Fruit fly (Drosophila melanogaster) whole organism, embryonic: ENCODE results near the gene CG34353.

ENCODE experiments used
- ATbp ChIP-seq: fragments of 200-800 bp; sonication (Bioruptor generic); optimal IDR thresholded peaks from 2 replicates; lab custom pipeline; 2017; ENCODE audit warnings: missing biosample characterization, mild to moderate bottlenecking, missing genetic modification characterization, missing genetic modification reagents
- Abd-B ChIP-seq: fragments of 200-800 bp; sonication (Bioruptor generic); optimal IDR thresholded peaks from 2 replicates; lab custom pipeline; 2018; ENCODE audit warnings: missing biosample characterization, mild to moderate bottlenecking, missing genetic modification characterization, moderate library complexity
- Ada2b ChIP-seq: fragments of 200-800 bp; sonication (Bioruptor generic); IDR thresholded peaks from 2 replicates; pipeline ENCODE4 v1.3.6; 2022; ENCODE audit warnings: missing biosample characterization, missing genetic modification characterization
- CG10267 ChIP-seq: fragments of 200-800 bp; sonication (Bioruptor generic); optimal IDR thresholded peaks from 2 replicates; lab custom pipeline; 2018; ENCODE audit warnings: missing biosample characterization, mild to moderate bottlenecking, missing genetic modification characterization, moderate library complexity
- CG1233 ChIP-seq: fragments of 200-800 bp; sonication (Bioruptor generic); optimal IDR thresholded peaks from 4 replicates; lab custom pipeline; 2018; ENCODE audit warnings: missing biosample characterization, mild to moderate bottlenecking, missing genetic modification characterization
- CG12744 ChIP-seq: fragments of 200-800 bp; sonication (Bioruptor generic); optimal IDR thresholded peaks from 2 replicates; lab custom pipeline; 2016; ENCODE audit warnings: missing biosample characterization, missing genetic modification characterization
- CG15479 ChIP-seq: fragments of 200-800 bp; sonication (Bioruptor generic); optimal IDR thresholded peaks from 3 replicates; lab custom pipeline; 2019; ENCODE audit warnings: missing biosample characterization, mild to moderate bottlenecking, missing genetic modification characterization, moderate library complexity
- CG15514 ChIP-seq: fragments of 200-800 bp; sonication (Bioruptor generic); optimal IDR thresholded peaks from 3 replicates; lab custom pipeline; 2017; ENCODE audit warnings: missing biosample characterization, missing genetic modification characterization, mild to moderate bottlenecking, moderate library complexity, missing genetic modification reagents
- CG18262 ChIP-seq: fragments of 200-800 bp; optimal IDR thresholded peaks from 3 replicates; lab custom pipeline; 2019; ENCODE audit warnings: missing biosample characterization, mild to moderate bottlenecking, missing genetic modification characterization, moderate library complexity
- CG32772 ChIP-seq: fragments of 200-800 bp; sonication (Bioruptor generic); IDR thresholded peaks from 2 replicates; pipeline ENCODE4 v1.3.6; 2022; ENCODE audit warnings: missing biosample characterization, missing genetic modification characterization
- CG3281 ChIP-seq: fragments of 200-800 bp; sonication (Bioruptor generic); optimal IDR thresholded peaks from 3 replicates; lab custom pipeline; 2017; ENCODE audit warnings: missing biosample characterization, mild to moderate bottlenecking, missing genetic modification characterization
- CG33213 ChIP-seq: fragments of 200-800 bp; sonication (Bioruptor generic); optimal IDR thresholded peaks from 3 replicates; lab custom pipeline; 2016; ENCODE audit warnings: missing biosample characterization, missing genetic modification characterization
- CG4424 ChIP-seq: fragments of 200-800 bp; sonication (Bioruptor generic); optimal IDR thresholded peaks from 3 replicates; lab custom pipeline; 2016; ENCODE audit warnings: missing biosample characterization, missing genetic modification characterization
- CG6272 ChIP-seq: fragments of 200-800 bp; sonication (Bioruptor generic); IDR thresholded peaks from 2 replicates; pipeline ENCODE4 v1.3.6; 2022; ENCODE audit warnings: missing biosample characterization, missing genetic modification characterization
- CG6689 ChIP-seq: fragments of 200-800 bp; sonication (Bioruptor generic); IDR thresholded peaks from 2 replicates; pipeline ENCODE4 v1.3.6; 2022; ENCODE audit warnings: missing biosample characterization, missing genetic modification characterization
- CG7745 ChIP-seq: fragments of 200-800 bp; sonication (Bioruptor generic); optimal IDR thresholded peaks from 2 replicates; lab custom pipeline; 2018; ENCODE audit warnings: missing biosample characterization, mild to moderate bottlenecking, missing genetic modification characterization, moderate library complexity
- CHES-1-like ChIP-seq: fragments of 200-800 bp; sonication (Bioruptor generic); optimal IDR thresholded peaks from 2 replicates; lab custom pipeline; 2016; ENCODE audit warnings: missing biosample characterization, missing genetic modification characterization
- Dbx ChIP-seq: fragments of 200-800 bp; sonication (Bioruptor generic); IDR thresholded peaks from 3 replicates; pipeline ENCODE4 v1.3.6; 2022; ENCODE audit warnings: missing biosample characterization, missing genetic modification characterization
- Elba2 ChIP-seq: fragments of 200-800 bp; sonication (Bioruptor generic); optimal IDR thresholded peaks from 3 replicates; lab custom pipeline; 2016; ENCODE audit warnings: missing biosample characterization, missing genetic modification characterization
- HLH3B ChIP-seq: fragments of 200-800 bp; sonication (Bioruptor generic); IDR thresholded peaks from 2 replicates; pipeline ENCODE4 v1.3.6; 2022; ENCODE audit warnings: missing biosample characterization, missing genetic modification characterization
- HLHmδ ChIP-seq: fragments of 200-800 bp; sonication (Bioruptor generic); optimal IDR thresholded peaks from 2 replicates; lab custom pipeline; 2018; ENCODE audit warnings: missing biosample characterization, mild to moderate bottlenecking, missing genetic modification characterization, moderate library complexity
- MESR4 ChIP-seq: fragments of 200-800 bp; sonication (Bioruptor generic); optimal IDR thresholded peaks from 2 replicates; lab custom pipeline; 2018; ENCODE audit warnings: missing biosample characterization, mild to moderate bottlenecking, missing genetic modification characterization, moderate library complexity
- Meics ChIP-seq: fragments of 200-800 bp; sonication (Bioruptor generic); optimal IDR thresholded peaks from 2 replicates; lab custom pipeline; 2017; ENCODE audit warnings: missing biosample characterization, mild to moderate bottlenecking, missing genetic modification characterization
- NC2α ChIP-seq: fragments of 200-800 bp; sonication (Bioruptor generic); optimal IDR thresholded peaks from 2 replicates; lab custom pipeline; 2016; ENCODE audit warnings: missing biosample characterization, missing genetic modification characterization
- Oaz ChIP-seq: fragments of 200-800 bp; sonication (Bioruptor generic); IDR thresholded peaks from 2 replicates; pipeline ENCODE4 v1.3.6; 2022; ENCODE audit warnings: missing biosample characterization, missing genetic modification characterization
- Optix ChIP-seq: fragments of 200-800 bp; sonication (Bioruptor generic); IDR thresholded peaks from 3 replicates; pipeline ENCODE4 v1.3.6; 2022; ENCODE audit warnings: missing biosample characterization, missing genetic modification characterization
- Rfx ChIP-seq: fragments of 200-800 bp; sonication (Bioruptor generic); IDR thresholded peaks from 2 replicates; pipeline ENCODE4 v1.3.6; 2022; ENCODE audit warnings: missing biosample characterization, missing genetic modification characterization
- Sox100B ChIP-seq: fragments of 200-800 bp; sonication (Bioruptor generic); optimal IDR thresholded peaks from 3 replicates; lab custom pipeline; 2018; ENCODE audit warnings: missing biosample characterization, mild to moderate bottlenecking, missing genetic modification characterization
- Sox102F ChIP-seq: fragments of 200-800 bp; sonication (Bioruptor generic); optimal IDR thresholded peaks from 2 replicates; lab custom pipeline; 2018; ENCODE audit warnings: missing biosample characterization, mild to moderate bottlenecking, missing genetic modification characterization, moderate library complexity
- Sry-β ChIP-seq: fragments of 200-800 bp; sonication (Bioruptor generic); optimal IDR thresholded peaks from 2 replicates; lab custom pipeline; 2018; ENCODE audit warnings: missing biosample characterization, mild to moderate bottlenecking, missing genetic modification characterization, moderate library complexity
- Xbp1 ChIP-seq: fragments of 200-800 bp; sonication (Bioruptor generic); optimal IDR thresholded peaks from 3 replicates; lab custom pipeline; 2016; ENCODE audit warnings: missing biosample characterization, mild to moderate bottlenecking, missing genetic modification characterization
- YL-1 ChIP-seq: fragments of 200-800 bp; sonication (Bioruptor generic); optimal IDR thresholded peaks from 3 replicates; lab custom pipeline; 2017; ENCODE audit warnings: missing biosample characterization, mild to moderate bottlenecking, missing genetic modification characterization
- ap ChIP-seq: fragments of 200-800 bp; sonication (Bioruptor generic); IDR thresholded peaks from 2 replicates; pipeline ENCODE4 v1.3.6; 2022; ENCODE audit warnings: missing biosample characterization, missing genetic modification characterization
- ci ChIP-seq: fragments of 200-800 bp; sonication (Bioruptor generic); IDR thresholded peaks from 3 replicates; pipeline ENCODE4 v1.3.6; 2022; ENCODE audit warnings: missing biosample characterization, missing genetic modification characterization
- dysf ChIP-seq: fragments of 200-800 bp; sonication (Bioruptor generic); IDR thresholded peaks from 3 replicates; pipeline ENCODE4 v1.3.6; 2022; ENCODE audit warnings: missing biosample characterization, missing genetic modification characterization
- fd3F ChIP-seq: fragments of 200-800 bp; sonication (Bioruptor generic); optimal IDR thresholded peaks from 2 replicates; lab custom pipeline; 2018; ENCODE audit warnings: missing biosample characterization, mild to moderate bottlenecking, missing genetic modification characterization, moderate library complexity
- gem ChIP-seq: fragments of 200-800 bp; sonication (Bioruptor generic); optimal IDR thresholded peaks from 2 replicates; lab custom pipeline; 2019; ENCODE audit warnings: missing biosample characterization, mild to moderate bottlenecking, missing genetic modification characterization, moderate library complexity
- gsb-n ChIP-seq: fragments of 200-800 bp; sonication (Bioruptor generic); optimal IDR thresholded peaks from 3 replicates; lab custom pipeline; 2018; ENCODE audit warnings: missing biosample characterization, mild to moderate bottlenecking, missing genetic modification characterization
- insv ChIP-seq, 2 experiments: fragments of 200-800 bp; sonication (Bioruptor generic); optimal IDR thresholded peaks; 3 replicates each; lab custom pipeline; 2016 to 2018; ENCODE audit warnings: missing biosample characterization in 2 of 2, missing genetic modification characterization in 2 of 2
- kah ChIP-seq: fragments of 200-800 bp; sonication (Bioruptor generic); optimal IDR thresholded peaks from 2 replicates; lab custom pipeline; 2018; ENCODE audit warnings: missing biosample characterization, mild to moderate bottlenecking, missing genetic modification characterization
- mam ChIP-seq: fragments of 200-800 bp; sonication (Bioruptor generic); optimal IDR thresholded peaks from 3 replicates; lab custom pipeline; 2016; ENCODE audit warnings: missing biosample characterization, missing genetic modification characterization
- pho ChIP-seq: fragments of 200-800 bp; sonication (Bioruptor generic); optimal IDR thresholded peaks from 2 replicates; lab custom pipeline; 2016; ENCODE audit warnings: missing biosample characterization, missing genetic modification characterization
- rib ChIP-seq: fragments of 200-800 bp; sonication (Bioruptor generic); IDR thresholded peaks from 2 replicates; pipeline ENCODE4 v1.3.6; 2022; ENCODE audit warnings: missing biosample characterization, missing genetic modification characterization
- sob ChIP-seq: fragments of 200-800 bp; sonication (Bioruptor generic); IDR thresholded peaks from 2 replicates; pipeline ENCODE4 v1.3.6; 2022; ENCODE audit warnings: missing biosample characterization, missing genetic modification characterization
- sug ChIP-seq: fragments of 200-800 bp; optimal IDR thresholded peaks from 2 replicates; lab custom pipeline; 2019; ENCODE audit warnings: missing biosample characterization, mild to moderate bottlenecking, missing genetic modification characterization, moderate library complexity
- tx ChIP-seq: fragments of 200-800 bp; sonication (Bioruptor generic); optimal IDR thresholded peaks from 2 replicates; lab custom pipeline; 2016; ENCODE audit warnings: missing biosample characterization, missing genetic modification characterization
- vvl ChIP-seq: fragments of 200-800 bp; sonication (Bioruptor generic); IDR thresholded peaks from 2 replicates; pipeline ENCODE4 v1.3.6; 2022; ENCODE audit warnings: missing biosample characterization, missing genetic modification characterization
- wdn ChIP-seq: fragments of 200-800 bp; sonication (Bioruptor generic); IDR thresholded peaks from 2 replicates; pipeline ENCODE4 v1.3.6; 2022; ENCODE audit warnings: missing biosample characterization, missing genetic modification characterization
- zen ChIP-seq: fragments of 200-800 bp; sonication (Bioruptor generic); optimal IDR thresholded peaks from 3 replicates; lab custom pipeline; 2018; ENCODE audit warnings: missing biosample characterization, mild to moderate bottlenecking, missing genetic modification characterization, moderate library complexity

CG34353 gene

dm6 chr3R:27916355-27917019 lies 10.8 kb upstream of the CG34353 start, which contains the start of the genes CG5003 and mRpS22 (continued):
- TF ChIP-seq gem = peak; percentile 79
- TF ChIP-seq zen (tag; lab: Kevin White, UChicago) = peak; percentile 48
- TF ChIP-seq Rfx (GFP tag; lab: Robert Waterston, UW) = peak; percentile 68; the same call in 1 of the 2 replicates
- peak; percentile 11 for TF ChIP-seq CHES-1-like
- TF ChIP-seq Abd-B = peak; percentile 78
- TF ChIP-seq CG6689 (GFP tag; lab: Robert Waterston, UW) = peak; percentile 69
- peak; percentile 16 for TF ChIP-seq pho (GFP tag; lab: Kevin White, UChicago)
- peak; percentile 12; the same call in 1 of the 2 replicates for TF ChIP-seq Ada2b
- TF ChIP-seq Dbx = peak; percentile 17; the same call in 2 of the 3 replicates
- TF ChIP-seq Elba2 = peak; percentile 66
- peak; percentile 69 for TF ChIP-seq CG4424 (GFP tag; lab: Kevin White, UChicago)
- peak; percentile 77 for TF ChIP-seq Meics (GFP tag; lab: Kevin White, UChicago)
- peak; percentile 69 for TF ChIP-seq CG3281 (GFP tag; lab: Kevin White, UChicago)
- TF ChIP-seq CG10267 (tag; lab: Kevin White, UChicago) = peak; percentile 93
- TF ChIP-seq ap (GFP tag; lab: Robert Waterston, UW) = 0 out of 2 replicates have a peak, but pooled peaks have one; percentile 10
- TF ChIP-seq kah (GFP tag; lab: Kevin White, UChicago) = no peak
- TF ChIP-seq CG12744 = no peak
- peak; percentile 59 for TF ChIP-seq Sox102F (GFP tag; lab: Kevin White, UChicago)
- TF ChIP-seq MESR4 = peak; percentile 84
- 0 out of 2 replicates have a peak, but pooled peaks have one; percentile 54 for TF ChIP-seq CG32772
- no peak for TF ChIP-seq CG7745 (tag; lab: Kevin White, UChicago)
- peak; percentile 54 for TF ChIP-seq gsb-n (tag; lab: Kevin White, UChicago)
- TF ChIP-seq Xbp1 (GFP tag; lab: Kevin White, UChicago) = peak; percentile 43
- peak; percentile 73 for TF ChIP-seq sug (tag; lab: Kevin White, UChicago)
- peak; percentile 13 for TF ChIP-seq CG15514 (GFP tag; lab: Kevin White, UChicago)
- TF ChIP-seq rib = peak; percentile 20; the same call in 1 of the 2 replicates
- TF ChIP-seq ci = no peak
- no peak for TF ChIP-seq HLH3B (GFP tag; lab: Robert Waterston, UW)
- no peak for TF ChIP-seq ATbp (GFP tag; lab: Kevin White, UChicago)
- no peak for TF ChIP-seq Sox100B (GFP tag; lab: Kevin White, UChicago)
- TF ChIP-seq vvl = peak; percentile 61
- TF ChIP-seq CG33213 (GFP tag; lab: Kevin White, UChicago) = peak; percentile 58
- no peak for TF ChIP-seq CG15479
- peak; percentile 19 for TF ChIP-seq tx (GFP tag; lab: Kevin White, UChicago)
- TF ChIP-seq Optix = no peak
- peak; percentile 35 for TF ChIP-seq fd3F (GFP tag; lab: Kevin White, UChicago)
- peak; percentile 81 for TF ChIP-seq Sry-β (GFP tag; lab: Kevin White, UChicago)
- TF ChIP-seq HLHmδ (GFP tag; lab: Kevin White, UChicago) = no peak
- TF ChIP-seq wdn (GFP tag; lab: Robert Waterston, UW) = 0 out of 2 replicates have a peak, but pooled peaks have one; percentile 6
- TF ChIP-seq YL-1 = peak; percentile 39
- peak; percentile 59 for TF ChIP-seq CG1233 (GFP tag; lab: Kevin White, UChicago)
- peak in 1 of 2 experiments; percentile 22 for TF ChIP-seq insv (GFP tag; optimal IDR thresholded peaks at IDR 0.05; lab: Kevin White, UChicago)
- TF ChIP-seq Oaz (GFP tag; lab: Robert Waterston, UW) = peak; percentile 35; the same call in 1 of the 2 replicates
- peak; percentile 69 for TF ChIP-seq CG18262 (tag; lab: Kevin White, UChicago)
- TF ChIP-seq mam (GFP tag; lab: Kevin White, UChicago) = no peak
- 0 out of 2 replicates have a peak, but pooled peaks have one; percentile 2 for TF ChIP-seq CG6272
- peak; percentile 21; the same call in 1 of the 3 replicates for TF ChIP-seq dysf
- peak; percentile 27 for TF ChIP-seq NC2α (GFP tag; lab: Kevin White, UChicago)
- peak; percentile 74 for TF ChIP-seq sob (GFP tag; lab: Robert Waterston, UW)
